Fruit fly (Drosophila melanogaster) whole organism, wandering third instar larva: ENCODE data around the gene Tk.
A peak's percentile ranks its signal among the peaks of the same experiment; 100 is the strongest.
"Not testable (repeated sequence)": the region's sequence is repeated elsewhere in the genome, so short reads cannot be mapped to it uniquely, and the experiment has no call there.

Source experiments
- Abd-B ChIP-seq: fragments of >200 bp; optimal IDR thresholded peaks from 2 replicates; lab custom pipeline; 2017; ENCODE audit warnings: missing biosample characterization, missing genetic modification characterization
- CG32264 ChIP-seq: fragments of 200-800 bp; sonication (Bioruptor generic); optimal IDR thresholded peaks from 2 replicates; lab custom pipeline; 2016; ENCODE audit warnings: missing biosample characterization, missing genetic modification characterization
- CG9705 ChIP-seq: fragments of 200-800 bp; sonication (Bioruptor generic); optimal IDR thresholded peaks from 2 replicates; lab custom pipeline; 2018; ENCODE audit warnings: missing biosample characterization, mild to moderate bottlenecking, missing genetic modification characterization
- CrebA ChIP-seq: fragments of 200-800 bp; sonication (Bioruptor generic); optimal IDR thresholded peaks from 2 replicates; lab custom pipeline; 2016; ENCODE audit warnings: missing biosample characterization, mild to moderate bottlenecking, missing genetic modification characterization, borderline replicate concordance
- Dfd ChIP-seq: fragments of >200 bp; optimal IDR thresholded peaks from 2 replicates; lab custom pipeline; 2017; ENCODE audit warnings: missing biosample characterization, missing genetic modification characterization
- Dif ChIP-seq: fragments of 200-275, 200-300 bp; sonication (Bioruptor generic); optimal IDR thresholded peaks from 2 replicates; lab custom pipeline; 2018; ENCODE audit warnings: missing biosample characterization, missing genetic modification characterization; ENCODE audit not compliant: partially characterized antibody
- GATAd ChIP-seq: sonication (Bioruptor generic); optimal IDR thresholded peaks from 2 replicates; lab custom pipeline; 2016; ENCODE audit warnings: missing biosample characterization, missing genetic modification characterization
- HLH106 ChIP-seq: fragments of 200-800 bp; optimal IDR thresholded peaks from 3 replicates; lab custom pipeline; 2019; ENCODE audit warnings: missing biosample characterization, mild to moderate bottlenecking, missing genetic modification characterization, moderate library complexity
- Hnf4 ChIP-seq: fragments of 200-800 bp; sonication (Bioruptor generic); optimal IDR thresholded peaks from 2 replicates; lab custom pipeline; 2016; ENCODE audit warnings: missing biosample characterization, mild to moderate bottlenecking, missing genetic modification characterization
- Hr78 ChIP-seq: fragments of >200 bp; optimal IDR thresholded peaks from 2 replicates; lab custom pipeline; 2017; ENCODE audit warnings: missing biosample characterization, missing genetic modification characterization
- Hr83 ChIP-seq: fragments of 200-300 bp; sonication (Bioruptor generic); optimal IDR thresholded peaks from 2 replicates; lab custom pipeline; 2016; ENCODE audit warnings: missing biosample characterization, mild to moderate bottlenecking, missing genetic modification characterization, moderate library complexity; ENCODE audit not compliant: poor library complexity, severe bottlenecking
- Jra ChIP-seq: sonication (Bioruptor generic); optimal IDR thresholded peaks from 2 replicates; lab custom pipeline; 2016; ENCODE audit warnings: missing biosample characterization, missing genetic modification characterization
- Mio ChIP-seq: sonication (Bioruptor generic); optimal IDR thresholded peaks from 2 replicates; lab custom pipeline; 2016; ENCODE audit warnings: missing biosample characterization, missing genetic modification characterization
- Myc ChIP-seq: fragments of >200 bp; optimal IDR thresholded peaks from 2 replicates; lab custom pipeline; 2017
- N ChIP-seq: fragments of >200 bp; optimal IDR thresholded peaks from 2 replicates; lab custom pipeline; 2018; ENCODE audit warnings: missing biosample characterization, missing external identifiers, missing genetic modification characterization
- OdsH ChIP-seq: fragments of 200-800 bp; sonication (Bioruptor generic); optimal IDR thresholded peaks from 2 replicates; lab custom pipeline; 2016; ENCODE audit warnings: missing biosample characterization, mild to moderate bottlenecking, missing genetic modification characterization
- Rel ChIP-seq, 2 experiments: fragments of 200-800 bp; sonication (Bioruptor generic) in 1 of 2; optimal IDR thresholded peaks; 2 replicates in 1 of 2; 3 replicates in 1 of 2; lab custom pipeline; 2016 to 2019; ENCODE audit warnings: mild to moderate bottlenecking in 2 of 2, missing biosample characterization in 2 of 2, missing genetic modification characterization in 2 of 2, moderate library complexity in 1 of 2
- Sp1 ChIP-seq: fragments of 200-800 bp; sonication (Bioruptor generic); optimal IDR thresholded peaks from 3 replicates; lab custom pipeline; 2019; ENCODE audit warnings: missing biosample characterization, mild to moderate bottlenecking, missing genetic modification characterization, moderate library complexity
- Vsx2 ChIP-seq: fragments of 200-300, 225-300 bp; sonication (Bioruptor generic); optimal IDR thresholded peaks from 2 replicates; lab custom pipeline; 2018; ENCODE audit warnings: missing biosample characterization, missing genetic modification characterization; ENCODE audit not compliant: partially characterized antibody
- br ChIP-seq: fragments of 200-800 bp; sonication (Bioruptor generic); optimal IDR thresholded peaks from 2 replicates; lab custom pipeline; 2016; ENCODE audit warnings: missing biosample characterization, missing genetic modification characterization
- brk ChIP-seq: fragments of 200-800 bp; sonication (Bioruptor generic); optimal IDR thresholded peaks from 2 replicates; lab custom pipeline; 2016; ENCODE audit warnings: missing biosample characterization, mild to moderate bottlenecking, missing genetic modification characterization
- dl ChIP-seq, 2 experiments: fragments of 175-275, 200-275 bp in 1 of 2; fragments of 200-275 bp in 1 of 2; sonication (Bioruptor generic); optimal IDR thresholded peaks; lab custom pipeline; 2018; ENCODE audit warnings: mild to moderate bottlenecking in 2 of 2, missing biosample characterization in 2 of 2, missing genetic modification characterization in 2 of 2, moderate library complexity in 2 of 2; ENCODE audit not compliant: partially characterized antibody in 2 of 2, insufficient read depth in 1 of 2
- dmrt93B ChIP-seq: fragments of 200-800 bp; sonication (Bioruptor generic); optimal IDR thresholded peaks from 2 replicates; lab custom pipeline; 2018; ENCODE audit warnings: missing biosample characterization, mild to moderate bottlenecking, missing genetic modification characterization
- dsf ChIP-seq: sonication (Bioruptor generic); optimal IDR thresholded peaks from 2 replicates; lab custom pipeline; 2016; ENCODE audit warnings: missing biosample characterization, missing genetic modification characterization, borderline replicate concordance
- ey ChIP-seq: fragments of 200-800 bp; sonication (Bioruptor generic); optimal IDR thresholded peaks from 2 replicates; lab custom pipeline; 2016; ENCODE audit warnings: missing biosample characterization, missing genetic modification characterization
- foxo ChIP-seq, 2 experiments: fragments of 200-800 bp; sonication (Bioruptor generic); optimal IDR thresholded peaks; 2 replicates in 1 of 2; 3 replicates in 1 of 2; lab custom pipeline; 2016 to 2017; ENCODE audit warnings: missing biosample characterization in 2 of 2, missing genetic modification characterization in 2 of 2
- fru ChIP-seq: fragments of 200-800 bp; sonication (Bioruptor generic); optimal IDR thresholded peaks from 3 replicates; lab custom pipeline; 2016; ENCODE audit warnings: missing biosample characterization, mild to moderate bottlenecking, missing genetic modification characterization
- h ChIP-seq: fragments of 200-800 bp; sonication (Bioruptor generic); optimal IDR thresholded peaks from 3 replicates; lab custom pipeline; 2016; ENCODE audit warnings: missing biosample characterization, mild to moderate bottlenecking, missing genetic modification characterization
- jim ChIP-seq: fragments of 175-275, 200-325 bp; sonication (Bioruptor generic); optimal IDR thresholded peaks from 2 replicates; lab custom pipeline; 2016; ENCODE audit warnings: missing biosample characterization, mild to moderate bottlenecking, missing genetic modification characterization
- lola ChIP-seq: fragments of >200 bp; optimal IDR thresholded peaks from 2 replicates; lab custom pipeline; 2017; ENCODE audit warnings: missing biosample characterization, missing genetic modification characterization
- pan ChIP-seq: fragments of >200 bp; optimal IDR thresholded peaks from 2 replicates; lab custom pipeline; 2017
- psq ChIP-seq: fragments of 200-800 bp; sonication (Bioruptor generic); optimal IDR thresholded peaks from 3 replicates; lab custom pipeline; 2017; ENCODE audit warnings: missing biosample characterization, mild to moderate bottlenecking, missing genetic modification characterization, moderate library complexity
- rgr ChIP-seq: fragments of 200-800 bp; sonication (Bioruptor generic); optimal IDR thresholded peaks from 3 replicates; lab custom pipeline; 2016; ENCODE audit warnings: missing biosample characterization, mild to moderate bottlenecking, missing genetic modification characterization
- sage ChIP-seq: fragments of 200-800 bp; sonication (Bioruptor generic); optimal IDR thresholded peaks from 2 replicates; lab custom pipeline; 2016; ENCODE audit warnings: missing biosample characterization, mild to moderate bottlenecking, missing genetic modification characterization
- sv ChIP-seq: fragments of 200-800 bp; sonication (Bioruptor generic); optimal IDR thresholded peaks from 3 replicates; lab custom pipeline; 2016; ENCODE audit warnings: missing biosample characterization, missing genetic modification characterization
- tai ChIP-seq: sonication (Bioruptor generic); optimal IDR thresholded peaks from 2 replicates; lab custom pipeline; 2016; ENCODE audit warnings: missing biosample characterization, missing genetic modification characterization
- usp ChIP-seq: fragments of >200 bp; optimal IDR thresholded peaks from 2 replicates; lab custom pipeline; 2017; ENCODE audit warnings: missing biosample characterization, missing genetic modification characterization
- woc ChIP-seq: sonication (Bioruptor generic); optimal IDR thresholded peaks from 2 replicates; lab custom pipeline; 2016; ENCODE audit warnings: missing biosample characterization, mild to moderate bottlenecking, missing genetic modification characterization

Tk gene

DNA sequence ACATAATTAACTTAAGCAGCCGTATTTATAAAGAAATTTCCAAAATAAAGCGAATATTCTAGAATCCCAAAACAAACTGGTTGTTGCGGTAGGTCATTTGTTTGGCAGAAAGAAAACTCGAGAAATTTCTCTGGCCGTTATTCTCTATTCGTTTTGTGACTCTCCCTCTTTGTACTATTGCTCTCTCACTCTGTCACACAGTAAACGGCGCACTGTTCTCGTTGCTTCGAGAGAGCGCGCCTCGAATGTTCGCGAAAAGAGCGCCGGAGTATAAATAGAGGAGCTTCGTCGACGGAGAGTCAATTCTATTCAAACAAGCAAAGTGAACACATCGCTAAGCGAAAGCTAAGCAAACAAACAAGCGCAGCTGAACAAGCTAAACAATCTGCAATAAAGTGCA is 47.0 kb downstream of the Tk start, which contains the start of gene Hsp70Ab:
Gene Hsp70Ab, plus strand, starts transcription at position 301 of the 400 bp plus-strand sequence.
- not testable (repeated sequence) for TF ChIP-seq usp (GFP tag; lab: Kevin White, UChicago); Myc; Hr78 (GFP tag; lab: Kevin White, UChicago)

DNA sequence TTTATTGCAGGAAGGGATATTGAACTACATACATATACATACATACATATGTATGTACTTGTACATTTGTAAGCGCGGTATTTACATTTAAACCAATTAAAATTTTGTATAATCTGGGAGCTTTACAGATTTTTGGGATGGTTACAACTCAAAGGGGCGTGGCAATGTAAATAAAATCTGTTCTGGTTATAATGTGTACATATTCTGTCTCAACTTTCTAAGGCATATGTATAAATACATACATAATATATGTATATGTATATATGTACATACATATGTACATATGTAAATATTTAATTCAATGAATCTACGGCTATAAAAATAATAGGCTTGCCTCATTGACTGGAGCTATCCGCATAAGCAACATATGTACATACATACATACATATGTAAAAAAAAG is 47.9 kb downstream of the Tk start:
- TF ChIP-seq fru (no peak), dmrt93B (no peak), Dif (GFP tag; lab: Kevin White, UChicago) (no peak), OdsH (no peak), Mio (no peak), h (GFP tag; lab: Kevin White, UChicago) (no peak), dsf (GFP tag; lab: Kevin White, UChicago) (no peak)

DNA sequence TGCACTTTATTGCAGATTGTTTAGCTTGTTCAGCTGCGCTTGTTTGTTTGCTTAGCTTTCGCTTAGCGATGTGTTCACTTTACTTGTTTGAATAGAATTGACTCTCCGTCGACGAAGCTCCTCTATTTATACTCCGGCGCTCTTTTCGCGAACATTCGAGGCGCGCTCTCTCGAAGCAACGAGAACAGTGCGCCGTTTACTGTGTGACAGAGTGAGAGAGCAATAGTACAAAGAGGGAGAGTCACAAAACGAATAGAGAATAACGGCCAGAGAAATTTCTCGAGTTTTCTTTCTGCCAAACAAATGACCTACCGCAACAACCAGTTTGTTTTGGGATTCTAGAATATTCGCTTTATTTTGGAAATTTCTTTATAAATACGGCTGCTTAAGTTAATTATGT is 48.8 kb downstream of the Tk start, which contains the start of gene Hsp70Aa:
Gene Hsp70Aa, minus strand, starts transcription at position 101 of the 400 bp plus-strand sequence.
- not testable (repeated sequence) for TF ChIP-seq Hr78 (GFP tag; lab: Kevin White, UChicago); CrebA; GATAd (GFP tag; lab: Kevin White, UChicago)

DNA sequence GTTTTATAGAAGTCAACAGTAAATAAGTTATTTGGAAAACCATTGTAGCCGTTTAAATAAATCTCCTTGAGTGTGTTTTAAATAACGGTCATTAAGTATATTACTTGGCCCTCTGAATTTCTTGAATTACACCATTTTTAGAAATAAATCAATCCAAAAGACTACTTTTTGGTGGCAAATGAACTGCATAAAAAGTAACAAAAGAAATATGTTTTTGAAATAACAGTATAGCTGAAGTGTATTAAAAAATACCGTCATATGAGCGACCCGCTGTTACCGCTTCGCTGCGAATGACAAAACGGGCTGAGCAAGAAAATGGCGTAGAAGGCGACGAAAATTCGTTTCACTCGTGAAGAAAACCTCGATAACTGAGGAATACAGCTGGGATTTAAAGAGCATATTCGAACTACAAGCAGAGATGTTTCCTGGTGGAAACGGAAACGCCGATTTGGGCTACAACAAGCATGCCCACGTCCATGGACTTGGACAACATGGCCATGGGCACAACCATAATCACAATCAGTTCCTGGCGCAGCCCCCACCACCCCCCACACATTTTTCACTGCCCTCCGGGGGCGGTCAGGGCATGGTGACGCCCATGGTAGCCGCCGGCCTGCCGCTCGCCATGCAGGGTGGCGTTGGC is 55.8 kb downstream of the Tk start, which contains the start of gene CG31211:
Gene CG31211, plus strand, starts transcription at position 294 of the 643 bp plus-strand sequence.
- TF ChIP-seq brk (GFP tag; lab: Kevin White, UChicago) (no peak), Hr83 (GFP tag; lab: Kevin White, UChicago) (peak; percentile 50), CrebA (no peak), foxo (GFP tag; optimal IDR thresholded peaks at IDR 0.05; lab: Kevin White, UChicago) (peak in 1 of 2 experiments; percentile 32), CG32264 (GFP tag; lab: Kevin White, UChicago) (no peak), ey (GFP tag; lab: Kevin White, UChicago) (peak; percentile 3), HLH106 (tag; lab: Kevin White, UChicago) (peak; percentile 13), rgr (GFP tag; lab: Kevin White, UChicago) (peak; percentile 57)

DNA sequence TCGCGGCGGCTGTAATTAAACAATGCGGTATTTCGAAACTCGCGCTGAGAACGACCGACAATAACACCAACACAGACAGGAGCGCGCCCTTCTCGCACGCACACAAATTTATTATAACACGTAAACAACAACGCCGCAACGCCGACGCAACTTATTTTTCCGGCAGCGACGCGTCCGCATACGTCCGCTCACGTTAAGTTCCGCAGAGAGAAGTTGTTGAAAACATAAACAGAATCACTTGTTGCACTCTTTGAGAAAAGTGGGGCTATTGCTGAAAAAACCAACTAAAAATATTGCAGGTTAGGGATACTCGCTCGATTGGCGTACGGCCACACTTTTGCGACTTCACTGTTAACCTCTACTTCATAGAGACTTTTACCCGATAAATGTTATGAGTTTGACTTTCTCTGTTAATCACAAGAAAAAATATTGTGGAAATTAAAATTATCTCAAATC is 56.3 kb downstream of the Tk start, which contains the start of gene Cad87A:
Gene Cad87A, minus strand, starts transcription at position 227 of the 456 bp plus-strand sequence.
- TF ChIP-seq sv (no peak), Vsx2 (GFP tag; lab: Kevin White, UChicago) (no peak), br (GFP tag; lab: Kevin White, UChicago) (no peak), Sp1 (GFP tag; lab: Kevin White, UChicago) (peak; percentile 21), h (GFP tag; lab: Kevin White, UChicago) (peak; percentile 15), dmrt93B (no peak), tai (GFP tag; lab: Kevin White, UChicago) (no peak), Abd-B (no peak), Dfd (GFP tag; lab: Kevin White, UChicago) (no peak), sage (GFP tag; lab: Kevin White, UChicago) (peak; percentile 6), psq (GFP tag; lab: Kevin White, UChicago) (no peak), jim (GFP tag; lab: Kevin White, UChicago) (no peak), Dif (GFP tag; lab: Kevin White, UChicago) (peak; percentile 19), N (no peak), Jra (GFP tag; lab: Kevin White, UChicago) (no peak), pan (lab: Kevin White, UChicago) (no peak), CG9705 (GFP tag; lab: Kevin White, UChicago) (no peak), CrebA (no peak), ey (GFP tag; lab: Kevin White, UChicago) (no peak), woc (GFP tag; lab: Kevin White, UChicago) (no peak), rgr (GFP tag; lab: Kevin White, UChicago) (no peak), Hnf4 (GFP tag; lab: Kevin White, UChicago) (no peak), usp (GFP tag; lab: Kevin White, UChicago) (no peak), GATAd (GFP tag; lab: Kevin White, UChicago) (no peak), brk (GFP tag; lab: Kevin White, UChicago) (no peak), lola (GFP tag; lab: Kevin White, UChicago) (no peak), Hr78 (GFP tag; lab: Kevin White, UChicago) (no peak), CG32264 (GFP tag; lab: Kevin White, UChicago) (no peak), Myc (no peak), dl (GFP tag; optimal IDR thresholded peaks at IDR 0.05; lab: Kevin White, UChicago; ENCODE audit: insufficient read depth in 1 of 2, partially characterized antibody in 2 of 2) (no peak), foxo (GFP tag; optimal IDR thresholded peaks at IDR 0.05; lab: Kevin White, UChicago) (peak; percentile 9 to 37), Rel (GFP tag; optimal IDR thresholded peaks at IDR 0.05; lab: Kevin White, UChicago) (no peak), Rel (tag; optimal IDR thresholded peaks at IDR 0.05; lab: Kevin White, UChicago) (peak; percentile 32), dsf (GFP tag; lab: Kevin White, UChicago) (no peak), Hr83 (GFP tag; lab: Kevin White, UChicago) (peak; percentile 41), OdsH (no peak), fru (peak; percentile 3)
